Fruit fly (Drosophila melanogaster) whole organism, wandering third instar larva: ENCODE results near the gene gzl.

Source experiments
- Abd-B ChIP-seq: fragments of >200 bp; optimal IDR thresholded peaks from 2 replicates; lab custom pipeline; 2017; ENCODE audit warnings: missing biosample characterization, missing genetic modification characterization
- CG32264 ChIP-seq: fragments of 200-800 bp; sonication (Bioruptor generic); optimal IDR thresholded peaks from 2 replicates; lab custom pipeline; 2016; ENCODE audit warnings: missing biosample characterization, missing genetic modification characterization
- CG9705 ChIP-seq: fragments of 200-800 bp; sonication (Bioruptor generic); optimal IDR thresholded peaks from 2 replicates; lab custom pipeline; 2018; ENCODE audit warnings: missing biosample characterization, mild to moderate bottlenecking, missing genetic modification characterization
- CrebA ChIP-seq: fragments of 200-800 bp; sonication (Bioruptor generic); optimal IDR thresholded peaks from 2 replicates; lab custom pipeline; 2016; ENCODE audit warnings: missing biosample characterization, mild to moderate bottlenecking, missing genetic modification characterization, borderline replicate concordance
- Dfd ChIP-seq: fragments of >200 bp; optimal IDR thresholded peaks from 2 replicates; lab custom pipeline; 2017; ENCODE audit warnings: missing biosample characterization, missing genetic modification characterization
- Dif ChIP-seq: fragments of 200-275, 200-300 bp; sonication (Bioruptor generic); optimal IDR thresholded peaks from 2 replicates; lab custom pipeline; 2018; ENCODE audit warnings: missing biosample characterization, missing genetic modification characterization; ENCODE audit not compliant: partially characterized antibody
- GATAd ChIP-seq: sonication (Bioruptor generic); optimal IDR thresholded peaks from 2 replicates; lab custom pipeline; 2016; ENCODE audit warnings: missing biosample characterization, missing genetic modification characterization
- HLH106 ChIP-seq: fragments of 200-800 bp; optimal IDR thresholded peaks from 3 replicates; lab custom pipeline; 2019; ENCODE audit warnings: missing biosample characterization, mild to moderate bottlenecking, missing genetic modification characterization, moderate library complexity
- Hnf4 ChIP-seq: fragments of 200-800 bp; sonication (Bioruptor generic); optimal IDR thresholded peaks from 2 replicates; lab custom pipeline; 2016; ENCODE audit warnings: missing biosample characterization, mild to moderate bottlenecking, missing genetic modification characterization
- Hr78 ChIP-seq: fragments of >200 bp; optimal IDR thresholded peaks from 2 replicates; lab custom pipeline; 2017; ENCODE audit warnings: missing biosample characterization, missing genetic modification characterization
- Hr83 ChIP-seq: fragments of 200-300 bp; sonication (Bioruptor generic); optimal IDR thresholded peaks from 2 replicates; lab custom pipeline; 2016; ENCODE audit warnings: missing biosample characterization, mild to moderate bottlenecking, missing genetic modification characterization, moderate library complexity; ENCODE audit not compliant: poor library complexity, severe bottlenecking
- Jra ChIP-seq: sonication (Bioruptor generic); optimal IDR thresholded peaks from 2 replicates; lab custom pipeline; 2016; ENCODE audit warnings: missing biosample characterization, missing genetic modification characterization
- Mio ChIP-seq: sonication (Bioruptor generic); optimal IDR thresholded peaks from 2 replicates; lab custom pipeline; 2016; ENCODE audit warnings: missing biosample characterization, missing genetic modification characterization
- Myc ChIP-seq: fragments of >200 bp; optimal IDR thresholded peaks from 2 replicates; lab custom pipeline; 2017
- N ChIP-seq: fragments of >200 bp; optimal IDR thresholded peaks from 2 replicates; lab custom pipeline; 2018; ENCODE audit warnings: missing biosample characterization, missing external identifiers, missing genetic modification characterization
- OdsH ChIP-seq: fragments of 200-800 bp; sonication (Bioruptor generic); optimal IDR thresholded peaks from 2 replicates; lab custom pipeline; 2016; ENCODE audit warnings: missing biosample characterization, mild to moderate bottlenecking, missing genetic modification characterization
- Rel ChIP-seq, 2 experiments: fragments of 200-800 bp; sonication (Bioruptor generic) in 1 of 2; optimal IDR thresholded peaks; 2 replicates in 1 of 2; 3 replicates in 1 of 2; lab custom pipeline; 2016 to 2019; ENCODE audit warnings: mild to moderate bottlenecking in 2 of 2, missing biosample characterization in 2 of 2, missing genetic modification characterization in 2 of 2, moderate library complexity in 1 of 2
- Sp1 ChIP-seq: fragments of 200-800 bp; sonication (Bioruptor generic); optimal IDR thresholded peaks from 3 replicates; lab custom pipeline; 2019; ENCODE audit warnings: missing biosample characterization, mild to moderate bottlenecking, missing genetic modification characterization, moderate library complexity
- Vsx2 ChIP-seq: fragments of 200-300, 225-300 bp; sonication (Bioruptor generic); optimal IDR thresholded peaks from 2 replicates; lab custom pipeline; 2018; ENCODE audit warnings: missing biosample characterization, missing genetic modification characterization; ENCODE audit not compliant: partially characterized antibody
- br ChIP-seq: fragments of 200-800 bp; sonication (Bioruptor generic); optimal IDR thresholded peaks from 2 replicates; lab custom pipeline; 2016; ENCODE audit warnings: missing biosample characterization, missing genetic modification characterization
- brk ChIP-seq: fragments of 200-800 bp; sonication (Bioruptor generic); optimal IDR thresholded peaks from 2 replicates; lab custom pipeline; 2016; ENCODE audit warnings: missing biosample characterization, mild to moderate bottlenecking, missing genetic modification characterization
- dl ChIP-seq, 2 experiments: fragments of 175-275, 200-275 bp in 1 of 2; fragments of 200-275 bp in 1 of 2; sonication (Bioruptor generic); optimal IDR thresholded peaks; lab custom pipeline; 2018; ENCODE audit warnings: mild to moderate bottlenecking in 2 of 2, missing biosample characterization in 2 of 2, missing genetic modification characterization in 2 of 2, moderate library complexity in 2 of 2; ENCODE audit not compliant: partially characterized antibody in 2 of 2, insufficient read depth in 1 of 2
- dmrt93B ChIP-seq: fragments of 200-800 bp; sonication (Bioruptor generic); optimal IDR thresholded peaks from 2 replicates; lab custom pipeline; 2018; ENCODE audit warnings: missing biosample characterization, mild to moderate bottlenecking, missing genetic modification characterization
- dsf ChIP-seq: sonication (Bioruptor generic); optimal IDR thresholded peaks from 2 replicates; lab custom pipeline; 2016; ENCODE audit warnings: missing biosample characterization, missing genetic modification characterization, borderline replicate concordance
- ey ChIP-seq: fragments of 200-800 bp; sonication (Bioruptor generic); optimal IDR thresholded peaks from 2 replicates; lab custom pipeline; 2016; ENCODE audit warnings: missing biosample characterization, missing genetic modification characterization
- foxo ChIP-seq, 2 experiments: fragments of 200-800 bp; sonication (Bioruptor generic); optimal IDR thresholded peaks; 2 replicates in 1 of 2; 3 replicates in 1 of 2; lab custom pipeline; 2016 to 2017; ENCODE audit warnings: missing biosample characterization in 2 of 2, missing genetic modification characterization in 2 of 2
- fru ChIP-seq: fragments of 200-800 bp; sonication (Bioruptor generic); optimal IDR thresholded peaks from 3 replicates; lab custom pipeline; 2016; ENCODE audit warnings: missing biosample characterization, mild to moderate bottlenecking, missing genetic modification characterization
- h ChIP-seq: fragments of 200-800 bp; sonication (Bioruptor generic); optimal IDR thresholded peaks from 3 replicates; lab custom pipeline; 2016; ENCODE audit warnings: missing biosample characterization, mild to moderate bottlenecking, missing genetic modification characterization
- jim ChIP-seq: fragments of 175-275, 200-325 bp; sonication (Bioruptor generic); optimal IDR thresholded peaks from 2 replicates; lab custom pipeline; 2016; ENCODE audit warnings: missing biosample characterization, mild to moderate bottlenecking, missing genetic modification characterization
- lola ChIP-seq: fragments of >200 bp; optimal IDR thresholded peaks from 2 replicates; lab custom pipeline; 2017; ENCODE audit warnings: missing biosample characterization, missing genetic modification characterization
- pan ChIP-seq: fragments of >200 bp; optimal IDR thresholded peaks from 2 replicates; lab custom pipeline; 2017
- psq ChIP-seq: fragments of 200-800 bp; sonication (Bioruptor generic); optimal IDR thresholded peaks from 3 replicates; lab custom pipeline; 2017; ENCODE audit warnings: missing biosample characterization, mild to moderate bottlenecking, missing genetic modification characterization, moderate library complexity
- rgr ChIP-seq: fragments of 200-800 bp; sonication (Bioruptor generic); optimal IDR thresholded peaks from 3 replicates; lab custom pipeline; 2016; ENCODE audit warnings: missing biosample characterization, mild to moderate bottlenecking, missing genetic modification characterization
- sage ChIP-seq: fragments of 200-800 bp; sonication (Bioruptor generic); optimal IDR thresholded peaks from 2 replicates; lab custom pipeline; 2016; ENCODE audit warnings: missing biosample characterization, mild to moderate bottlenecking, missing genetic modification characterization
- sv ChIP-seq: fragments of 200-800 bp; sonication (Bioruptor generic); optimal IDR thresholded peaks from 3 replicates; lab custom pipeline; 2016; ENCODE audit warnings: missing biosample characterization, missing genetic modification characterization
- tai ChIP-seq: sonication (Bioruptor generic); optimal IDR thresholded peaks from 2 replicates; lab custom pipeline; 2016; ENCODE audit warnings: missing biosample characterization, missing genetic modification characterization
- usp ChIP-seq: fragments of >200 bp; optimal IDR thresholded peaks from 2 replicates; lab custom pipeline; 2017; ENCODE audit warnings: missing biosample characterization, missing genetic modification characterization
- woc ChIP-seq: sonication (Bioruptor generic); optimal IDR thresholded peaks from 2 replicates; lab custom pipeline; 2016; ENCODE audit warnings: missing biosample characterization, mild to moderate bottlenecking, missing genetic modification characterization

gzl gene

DNA sequence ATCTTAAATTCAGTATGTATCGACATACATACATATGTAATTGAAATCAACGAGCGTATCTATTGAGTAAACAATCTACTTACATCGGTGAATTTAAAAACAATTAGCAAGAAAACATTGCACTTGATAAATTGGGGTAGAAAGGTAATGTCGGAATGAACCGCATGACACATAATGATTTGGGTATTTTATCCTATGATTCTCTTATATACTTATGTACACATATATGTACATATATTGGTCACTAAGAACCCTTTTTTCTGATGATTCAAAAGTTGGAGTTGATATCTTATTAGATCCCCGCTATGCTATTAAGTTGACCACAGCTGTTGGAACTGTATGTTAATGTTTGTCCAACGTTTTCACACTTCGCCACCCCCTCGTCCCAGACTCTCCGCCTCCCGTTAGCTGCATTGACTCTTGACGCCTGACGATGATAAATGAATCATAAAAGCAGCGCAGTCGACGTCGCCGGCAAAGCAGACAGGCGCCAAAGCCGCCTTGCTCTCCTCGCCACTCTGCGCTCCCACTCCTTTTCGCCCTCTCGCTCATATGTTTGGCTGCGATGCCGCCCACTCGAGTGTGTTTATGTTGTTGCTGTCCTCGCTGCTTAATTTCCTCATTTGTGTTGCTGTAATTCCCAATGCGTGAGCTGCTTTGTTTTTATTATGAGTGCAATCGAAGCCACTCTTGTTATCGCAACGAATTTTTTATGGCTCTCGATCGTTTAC, 29.7 kb upstream of the gzl start (continued):
- TF ChIP-seq tai (no peak), brk (GFP tag; lab: Kevin White, UChicago) (no peak), Dif (GFP tag; lab: Kevin White, UChicago) (no peak), Hnf4 (GFP tag; lab: Kevin White, UChicago) (no peak), rgr (GFP tag; lab: Kevin White, UChicago) (no peak), Abd-B (GFP tag; lab: Kevin White, UChicago) (no peak), Sp1 (GFP tag; lab: Kevin White, UChicago) (no peak), br (GFP tag; lab: Kevin White, UChicago) (peak; percentile 9), usp (GFP tag; lab: Kevin White, UChicago) (no peak), Hr78 (GFP tag; lab: Kevin White, UChicago) (no peak), Dfd (no peak)

DNA sequence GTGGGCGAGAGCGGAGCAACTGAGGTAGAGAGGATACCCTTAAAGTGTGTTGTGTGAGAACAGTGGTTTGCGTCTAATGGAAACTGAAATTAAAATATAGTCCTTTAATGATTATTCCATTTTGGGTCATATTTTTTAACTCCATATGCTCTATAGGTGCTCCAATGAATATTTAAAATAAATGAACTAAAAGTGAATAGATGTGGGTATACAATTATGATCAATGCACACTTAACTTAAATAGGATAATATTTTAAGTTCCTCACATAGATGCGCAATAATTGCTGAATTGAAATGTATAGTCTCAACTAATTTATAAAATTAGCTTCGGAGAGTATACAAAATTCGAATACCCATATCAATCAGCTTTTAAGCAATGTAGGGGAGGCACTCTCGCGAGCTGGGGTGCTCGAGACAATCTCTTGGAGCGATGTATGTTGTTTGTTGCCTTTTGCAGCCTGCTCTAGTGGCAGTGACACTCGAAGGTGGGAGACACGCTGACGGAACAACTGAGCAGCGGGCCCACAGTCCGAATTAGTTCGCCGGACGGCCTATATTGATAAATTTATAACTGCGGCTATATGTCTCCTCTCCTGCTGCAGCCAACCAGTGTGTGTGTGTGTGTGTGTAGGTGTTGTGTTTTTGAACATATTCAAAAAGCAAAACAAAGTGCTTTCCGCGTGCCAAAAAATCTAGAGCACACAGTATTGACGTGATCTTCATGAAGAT, 28.9 kb upstream of the gzl start:
- peak; percentile 60 for TF ChIP-seq Hnf4 (GFP tag; lab: Kevin White, UChicago)
- no peak for TF ChIP-seq tai
- no peak for TF ChIP-seq dl (GFP tag; optimal IDR thresholded peaks at IDR 0.05; lab: Kevin White, UChicago; ENCODE audit: insufficient read depth in 1 of 2, partially characterized antibody in 2 of 2)
- peak; percentile 9 for TF ChIP-seq sv
- no peak for TF ChIP-seq Sp1 (GFP tag; lab: Kevin White, UChicago)
- TF ChIP-seq Hr78 (GFP tag; lab: Kevin White, UChicago): no peak
- TF ChIP-seq brk (GFP tag; lab: Kevin White, UChicago): peak; percentile 69
- no peak for TF ChIP-seq GATAd (GFP tag; lab: Kevin White, UChicago)
- TF ChIP-seq foxo (GFP tag; optimal IDR thresholded peaks at IDR 0.05; lab: Kevin White, UChicago): peak in 1 of 2 experiments; percentile 86
- TF ChIP-seq Jra (GFP tag; lab: Kevin White, UChicago): no peak
- TF ChIP-seq Dif (GFP tag; lab: Kevin White, UChicago): peak; percentile 32
- TF ChIP-seq jim: no peak
- TF ChIP-seq psq (GFP tag; lab: Kevin White, UChicago): peak; percentile 91
- TF ChIP-seq HLH106 (tag; lab: Kevin White, UChicago): peak; percentile 73
- TF ChIP-seq Myc (lab: Kevin White, UChicago): no peak
- TF ChIP-seq N (GFP tag; lab: Kevin White, UChicago): no peak
- TF ChIP-seq Abd-B (GFP tag; lab: Kevin White, UChicago): no peak
- no peak for TF ChIP-seq Vsx2
- peak; percentile 78 for TF ChIP-seq ey (GFP tag; lab: Kevin White, UChicago)
- TF ChIP-seq CG32264: no peak
- peak; percentile 30 for TF ChIP-seq dsf
- peak; percentile 70 for TF ChIP-seq br (GFP tag; lab: Kevin White, UChicago)
- peak; percentile 83 for TF ChIP-seq h
- peak; percentile 33 for TF ChIP-seq CG9705 (GFP tag; lab: Kevin White, UChicago)
- peak; percentile 76 for TF ChIP-seq rgr (GFP tag; lab: Kevin White, UChicago)
- no peak for TF ChIP-seq dmrt93B (GFP tag; lab: Kevin White, UChicago)
- no peak for TF ChIP-seq CrebA
- TF ChIP-seq OdsH (GFP tag; lab: Kevin White, UChicago): peak; percentile 81
- TF ChIP-seq pan: no peak
- TF ChIP-seq Rel (GFP tag; optimal IDR thresholded peaks at IDR 0.05; lab: Kevin White, UChicago): no peak
- no peak for TF ChIP-seq Rel (tag; optimal IDR thresholded peaks at IDR 0.05; lab: Kevin White, UChicago)
- no peak for TF ChIP-seq usp (GFP tag; lab: Kevin White, UChicago)
- no peak for TF ChIP-seq Mio (GFP tag; lab: Kevin White, UChicago)
- peak; percentile 87 for TF ChIP-seq fru (GFP tag; lab: Kevin White, UChicago)
- no peak for TF ChIP-seq lola (GFP tag; lab: Kevin White, UChicago)
- peak; percentile 10 for TF ChIP-seq Hr83 (GFP tag; lab: Kevin White, UChicago)
- no peak for TF ChIP-seq Dfd
- TF ChIP-seq sage (GFP tag; lab: Kevin White, UChicago): peak; percentile 30
- peak; percentile 75 for TF ChIP-seq woc (GFP tag; lab: Kevin White, UChicago)
- TF ChIP-seq, all 38 proteins: peak for 18
